Worm (Caenorhabditis elegans) whole organism, young adult: Measurements from ENCODE around the gene ZK1248.5.

ENCODE experiments used
- F10E7.11 ChIP-seq: sonication (generic microtip); optimal IDR thresholded peaks from 2 replicates; lab custom pipeline; 2017; ENCODE audit warnings: mild to moderate bottlenecking, missing genetic modification characterization, moderate library complexity, missing compliant biosample characterization
- F22D6.2 ChIP-seq: sonication (generic microtip); optimal IDR thresholded peaks from 2 replicates; lab custom pipeline; 2016; ENCODE audit warnings: mild to moderate bottlenecking, missing genetic modification characterization, missing compliant biosample characterization
- F37B4.10 ChIP-seq: fragments of 200-800 bp; sonication (Bioruptor generic); IDR thresholded peaks from 2 replicates; pipeline ENCODE4 v1.3.6; 2022; ENCODE audit warnings: missing genetic modification characterization, missing compliant biosample characterization
- F52B5.7 ChIP-seq: sonication (generic microtip); optimal IDR thresholded peaks from 2 replicates; lab custom pipeline; 2016; ENCODE audit warnings: mild to moderate bottlenecking, missing genetic modification characterization, missing compliant biosample characterization
- K11D2.4 ChIP-seq: fragments of 200-800 bp; sonication (Bioruptor generic); IDR thresholded peaks from 2 replicates; pipeline ENCODE4 v1.3.6; 2022; ENCODE audit warnings: missing genetic modification reagents, missing genetic modification characterization, missing compliant biosample characterization
- K12H6.12 ChIP-seq: fragments of 200-800 bp; sonication (Bioruptor generic); optimal IDR thresholded peaks from 2 replicates; lab custom pipeline; 2018; ENCODE audit warnings: mild to moderate bottlenecking, missing genetic modification characterization, missing compliant biosample characterization
- atf-7 ChIP-seq: sonication (generic microtip); optimal IDR thresholded peaks from 2 replicates; lab custom pipeline; 2017; ENCODE audit warnings: mild to moderate bottlenecking, missing genetic modification characterization, missing compliant biosample characterization
- attf-5 ChIP-seq: fragments of 200-800 bp; sonication (Bioruptor generic); optimal IDR thresholded peaks from 2 replicates; lab custom pipeline; 2018; ENCODE audit warnings: mild to moderate bottlenecking, missing genetic modification characterization, missing compliant biosample characterization
- attf-6 ChIP-seq: fragments of 200-800 bp; sonication (Bioruptor generic); IDR thresholded peaks from 2 replicates; pipeline ENCODE4 v1.3.6; 2022; ENCODE audit warnings: missing genetic modification reagents, missing genetic modification characterization, missing compliant biosample characterization
- bed-2 ChIP-seq: fragments of 200-800 bp; sonication (Bioruptor generic); IDR thresholded peaks from 2 replicates; pipeline ENCODE4 v1.3.6; 2022; ENCODE audit warnings: missing genetic modification reagents, missing genetic modification characterization, missing compliant biosample characterization
- ceh-100 ChIP-seq: fragments of 200-800 bp; sonication (Bioruptor generic); IDR thresholded peaks from 2 replicates; pipeline ENCODE4 v1.3.6; 2022; ENCODE audit warnings: missing genetic modification reagents, missing genetic modification characterization, missing compliant biosample characterization
- ceh-27 ChIP-seq: fragments of 200-800 bp; sonication (Bioruptor generic); optimal IDR thresholded peaks from 2 replicates; lab custom pipeline; 2018; ENCODE audit warnings: mild to moderate bottlenecking, missing genetic modification characterization, moderate library complexity, missing compliant biosample characterization
- ceh-79 ChIP-seq: sonication (generic microtip); optimal IDR thresholded peaks from 2 replicates; lab custom pipeline; 2017; ENCODE audit warnings: mild to moderate bottlenecking, missing genetic modification characterization, missing compliant biosample characterization
- ceh-91 ChIP-seq: fragments of 200-800 bp; sonication (Bioruptor generic); IDR thresholded peaks from 2 replicates; pipeline ENCODE4 v1.3.6; 2022; ENCODE audit warnings: missing genetic modification reagents, missing genetic modification characterization, missing compliant biosample characterization
- dox-1 ChIP-seq: fragments of 200-800 bp; sonication (Bioruptor generic); IDR thresholded peaks from 2 replicates; pipeline ENCODE4 v1.3.6; 2022; ENCODE audit warnings: missing genetic modification reagents, missing genetic modification characterization, missing compliant biosample characterization
- ekl-4 ChIP-seq: fragments of 200-800 bp; sonication (Bioruptor generic); IDR thresholded peaks from 2 replicates; pipeline ENCODE4 v1.3.6; 2022; ENCODE audit warnings: missing genetic modification reagents, missing genetic modification characterization, missing compliant biosample characterization
- hlh-12 ChIP-seq: sonication (generic microtip); optimal IDR thresholded peaks from 2 replicates; lab custom pipeline; 2016; ENCODE audit warnings: missing genetic modification characterization, missing compliant biosample characterization
- hlh-26 ChIP-seq: fragments of 200-800 bp; sonication (Bioruptor generic); conservative IDR thresholded peaks from 2 replicates; pipeline ENCODE4 v1.3.6; 2022; ENCODE audit warnings: missing genetic modification reagents, missing genetic modification characterization, missing compliant biosample characterization
- hmg-1.2 ChIP-seq: fragments of 200-800 bp; sonication (Bioruptor generic); IDR thresholded peaks from 2 replicates; pipeline ENCODE4 v1.3.6; 2022; ENCODE audit warnings: missing genetic modification reagents, missing genetic modification characterization, missing compliant biosample characterization
- lag-1 ChIP-seq: fragments of 200-800 bp; sonication (Bioruptor generic); IDR thresholded peaks from 2 replicates; pipeline ENCODE4 v1.3.6; 2022; ENCODE audit warnings: missing genetic modification reagents, missing genetic modification characterization, missing compliant biosample characterization
- lin-54 ChIP-seq: fragments of 200-800 bp; sonication (Bioruptor generic); optimal IDR thresholded peaks from 2 replicates; lab custom pipeline; 2018; ENCODE audit warnings: mild to moderate bottlenecking, missing genetic modification characterization, missing compliant biosample characterization
- lir-1 ChIP-seq: fragments of 200-800 bp; sonication (Bioruptor generic); conservative IDR thresholded peaks from 2 replicates; pipeline ENCODE4 v1.3.6; 2022; ENCODE audit warnings: missing genetic modification reagents, missing genetic modification characterization, missing compliant biosample characterization
- madf-10 ChIP-seq: sonication (generic microtip); optimal IDR thresholded peaks from 2 replicates; lab custom pipeline; 2016; ENCODE audit warnings: mild to moderate bottlenecking, missing genetic modification characterization, missing compliant biosample characterization
- mcd-1 ChIP-seq: fragments of 200-800 bp; sonication (Bioruptor generic); IDR thresholded peaks from 2 replicates; pipeline ENCODE4 v1.3.6; 2022; ENCODE audit warnings: missing genetic modification reagents, missing genetic modification characterization, missing compliant biosample characterization
- mel-28 ChIP-seq: sonication (generic microtip); optimal IDR thresholded peaks from 2 replicates; lab custom pipeline; 2016; ENCODE audit warnings: borderline replicate concordance, mild to moderate bottlenecking, missing genetic modification characterization, missing compliant biosample characterization
- mxl-1 ChIP-seq: sonication (generic microtip); optimal IDR thresholded peaks from 2 replicates; lab custom pipeline; 2016; ENCODE audit warnings: missing genetic modification characterization, missing compliant biosample characterization
- nfya-2 ChIP-seq: fragments of 200-800 bp; sonication (Bioruptor generic); IDR thresholded peaks from 2 replicates; pipeline ENCODE4 v1.3.6; 2022; ENCODE audit warnings: missing genetic modification reagents, missing genetic modification characterization, missing compliant biosample characterization
- nfyb-1 ChIP-seq: fragments of 200-800 bp; sonication (Bioruptor generic); IDR thresholded peaks from 2 replicates; pipeline ENCODE4 v1.3.6; 2022; ENCODE audit warnings: missing genetic modification reagents, missing genetic modification characterization, missing compliant biosample characterization
- nhr-27 ChIP-seq: fragments of 200-800 bp; sonication (Bioruptor generic); optimal IDR thresholded peaks from 2 replicates; lab custom pipeline; 2018; ENCODE audit warnings: mild to moderate bottlenecking, missing genetic modification characterization, moderate library complexity, missing compliant biosample characterization
- nhr-80 ChIP-seq: sonication (generic microtip); optimal IDR thresholded peaks from 2 replicates; lab custom pipeline; 2016; ENCODE audit warnings: missing genetic modification characterization, missing compliant biosample characterization
- rec-8 ChIP-seq, 2 experiments: sonication (generic microtip); optimal IDR thresholded peaks; 2 replicates each; lab custom pipeline; 2016; ENCODE audit warnings: mild to moderate bottlenecking in 2 of 2, missing genetic modification characterization in 2 of 2, missing genetic modification reagents in 2 of 2, missing genotype in 2 of 2, missing biosample characterization in 1 of 2, missing compliant biosample characterization in 1 of 2, moderate library complexity in 1 of 2
- repo-1 ChIP-seq: sonication (generic microtip); optimal IDR thresholded peaks from 2 replicates; lab custom pipeline; 2017; ENCODE audit warnings: mild to moderate bottlenecking, missing genetic modification characterization, missing compliant biosample characterization
- tbp1 ChIP-seq: fragments of 200-800 bp; sonication (Bioruptor generic); optimal IDR thresholded peaks from 2 replicates; lab custom pipeline; 2018; ENCODE audit warnings: mild to moderate bottlenecking, missing genetic modification characterization, missing compliant biosample characterization
- unc-62 ChIP-seq: fragments of 150-350 bp; optimal IDR thresholded peaks from 2 replicates; lab custom pipeline; 2014; ENCODE audit warnings: missing biosample characterization, missing genetic modification reagents, missing genetic modification characterization
- zfh-2 ChIP-seq: fragments of 200-800 bp; sonication (Bioruptor generic); conservative IDR thresholded peaks from 2 replicates; pipeline ENCODE4 v1.3.6; 2022; ENCODE audit warnings: missing genetic modification reagents, missing genetic modification characterization, missing compliant biosample characterization
- zim-3 ChIP-seq: sonication (generic microtip); optimal IDR thresholded peaks from 2 replicates; lab custom pipeline; 2017; ENCODE audit warnings: mild to moderate bottlenecking, missing genetic modification characterization, moderate library complexity, missing compliant biosample characterization
- ztf-22 ChIP-seq: fragments of 200-800 bp; sonication (Bioruptor generic); optimal IDR thresholded peaks from 2 replicates; lab custom pipeline; 2018; ENCODE audit warnings: mild to moderate bottlenecking, missing genetic modification characterization, moderate library complexity, missing compliant biosample characterization

ZK1248.5 gene

DNA sequence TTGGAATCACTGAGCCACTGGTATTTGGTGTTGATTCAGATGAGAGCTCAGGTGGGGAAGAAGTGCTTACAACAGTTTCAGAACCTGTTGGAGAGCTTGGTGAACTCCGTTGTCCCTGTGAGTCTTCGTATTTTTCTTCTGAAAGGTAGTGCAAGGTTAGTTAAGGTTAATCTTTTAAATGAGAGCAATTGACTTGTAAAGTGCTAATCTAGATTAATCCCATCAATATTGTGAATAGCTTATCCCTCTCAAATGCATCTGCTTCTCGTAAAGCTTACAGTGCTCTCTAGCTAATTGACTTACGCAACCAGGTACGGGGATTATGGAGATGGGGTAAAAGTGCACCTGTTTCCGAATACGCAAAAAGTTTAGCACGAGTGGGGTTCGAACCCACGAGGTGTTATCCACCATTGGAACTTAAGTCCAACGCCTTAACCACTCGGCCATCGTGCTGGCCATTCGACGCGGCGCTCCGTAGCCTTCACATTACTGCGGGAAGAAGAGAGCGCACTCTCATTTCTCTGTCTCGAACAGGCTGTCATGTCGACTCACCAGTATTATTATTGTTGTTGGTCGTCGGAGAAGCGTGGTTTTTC, 37.7 kb upstream of the ZK1248.5 start (continued):
- TF ChIP-seq mcd-1, result peak; percentile 38; the same call in 1 of the 2 replicates
- no peak for TF ChIP-seq ceh-91 (GFP tag; lab: Robert Waterston, UW)
- TF ChIP-seq attf-5 (GFP tag; lab: Kevin White, UChicago), result peak; percentile 35
- no peak for TF ChIP-seq hlh-12 (tag; lab: Kevin White, UChicago)
- TF ChIP-seq mxl-1 (tag; lab: Kevin White, UChicago), result peak; percentile 30
- TF ChIP-seq ekl-4 (GFP tag; lab: Robert Waterston, UW), result 0 out of 2 replicates have a peak, but pooled peaks have one; percentile 11
- peak; percentile 12 for TF ChIP-seq F52B5.7 (tag; lab: Kevin White, UChicago)
- no peak for TF ChIP-seq hlh-26 (GFP tag; lab: Robert Waterston, UW)
- 0 out of 2 replicates have a peak, but pooled peaks have one; percentile 27 for TF ChIP-seq ceh-100 (GFP tag; lab: Robert Waterston, UW)
- peak; percentile 13 for TF ChIP-seq K12H6.12 (tag; lab: Kevin White, UChicago)
- no peak for TF ChIP-seq nhr-27 (tag; lab: Kevin White, UChicago)
- TF ChIP-seq K11D2.4 (GFP tag; lab: Robert Waterston, UW), result 0 out of 2 replicates have a peak, but pooled peaks have one; percentile 54
- TF ChIP-seq unc-62 (GFP tag; lab: Kevin White, UChicago), result no peak
- TF ChIP-seq nhr-80, result no peak
- TF ChIP-seq ceh-79, result no peak
- peak; percentile 75 for TF ChIP-seq ceh-27 (GFP tag; lab: Kevin White, UChicago)
- no peak for TF ChIP-seq lag-1
- 0 out of 2 replicates have a peak, but pooled peaks have one; percentile 8 for TF ChIP-seq lir-1 (GFP tag; lab: Robert Waterston, UW)
- TF ChIP-seq zim-3 (tag; lab: Kevin White, UChicago), result peak; percentile 54
- TF ChIP-seq zfh-2 (GFP tag; lab: Robert Waterston, UW), result peak; percentile 59; the same call in 1 of the 2 replicates
- TF ChIP-seq madf-10 (tag; lab: Kevin White, UChicago), result peak; percentile 25
- no peak for TF ChIP-seq nfya-2 (GFP tag; lab: Robert Waterston, UW)
- peak; percentile 2 for TF ChIP-seq repo-1 (tag; lab: Kevin White, UChicago)
- no peak for TF ChIP-seq F10E7.11 (tag; lab: Kevin White, UChicago)
- TF ChIP-seq bed-2 (GFP tag; lab: Robert Waterston, UW), result no peak
- TF ChIP-seq atf-7 (tag; lab: Kevin White, UChicago), result peak; percentile 6
- peak; percentile 73 for TF ChIP-seq dox-1 (GFP tag; lab: Robert Waterston, UW)
- TF ChIP-seq attf-6 (GFP tag; lab: Robert Waterston, UW), result peak; percentile 24; the same call in 1 of the 2 replicates
- no peak for TF ChIP-seq ztf-22
- peak; percentile 78 for TF ChIP-seq hmg-1.2 (GFP tag; lab: Robert Waterston, UW)
- TF ChIP-seq nfyb-1, result peak; percentile 83
- no peak for TF ChIP-seq F22D6.2
- TF ChIP-seq tbp1 (GFP tag; lab: Kevin White, UChicago), result peak; percentile 95

DNA sequence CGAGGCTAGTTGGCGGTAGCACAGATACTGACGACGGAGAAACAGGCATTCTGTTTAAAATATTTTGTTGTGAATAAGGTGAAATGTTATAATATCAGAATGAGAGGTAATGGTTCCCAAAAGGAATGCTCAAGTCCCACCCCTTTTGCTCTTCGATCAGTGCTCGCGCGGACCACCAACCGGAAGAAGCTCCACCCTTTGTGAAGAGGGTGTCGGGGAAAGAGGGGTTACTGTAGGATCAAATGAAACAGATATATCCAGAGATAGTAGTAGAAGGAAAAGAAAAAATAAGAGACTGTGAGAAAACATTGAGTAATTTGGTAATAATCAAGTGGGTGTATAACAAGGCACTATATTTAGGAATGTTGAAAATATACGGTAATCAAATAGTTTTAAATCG, 36.2 kb upstream of the ZK1248.5 start, which contains the start of the genes dmd-5 and F10C1.1:
dmd-5 (minus strand) TSS at position 101 of the 400 bp plus-strand sequence.
F10C1.1 (plus strand) TSS at position 110 of the 400 bp plus-strand sequence.
- TF ChIP-seq mel-28 (no peak), F10E7.11 (tag; lab: Kevin White, UChicago) (no peak), lin-54 (GFP tag; lab: Kevin White, UChicago) (no peak), F37B4.10 (GFP tag; lab: Robert Waterston, UW) (no peak), unc-62 (GFP tag; lab: Kevin White, UChicago) (no peak), rec-8 (tag; optimal IDR thresholded peaks at IDR 0.05; lab: Kevin White, UChicago) (no peak)
